Fruit fly (Drosophila melanogaster): ENCODE data around the gene Ssl1.

Gene Ssl1

dm6 chr3L:22864254-22865060, 14.4 kb upstream of the Ssl1 start, which contains the start of gene CG33170 (continued):
- no peak for TF ChIP-seq ab (GFP tag; optimal IDR thresholded peaks at IDR 0.05)
- no peak for TF ChIP-seq oc (tag; optimal IDR thresholded peaks at IDR 0.05)
- no peak for TF ChIP-seq btn (GFP tag; optimal IDR thresholded peaks at IDR 0.05)
- TF ChIP-seq bigmax (GFP tag; optimal IDR thresholded peaks at IDR 0.05), result peak; percentile 48
- TF ChIP-seq CG11504 (tag; optimal IDR thresholded peaks at IDR 0.05), result no peak
- TF ChIP-seq Ssrp (tag; optimal IDR thresholded peaks at IDR 0.05), result no peak
- TF ChIP-seq Awh (GFP tag; IDR thresholded peaks at IDR 0.05), result no peak
- TF ChIP-seq HmgZ (tag; optimal IDR thresholded peaks at IDR 0.05), result no peak
- TF ChIP-seq Usf (GFP tag; optimal IDR thresholded peaks at IDR 0.05), result no peak
- TF ChIP-seq CG2120 (GFP tag; optimal IDR thresholded peaks at IDR 0.05), result no peak
- no peak for TF ChIP-seq CG2712 (tag; optimal IDR thresholded peaks at IDR 0.05)
- peak; percentile 41; the same call in 1 of the 2 replicates for TF ChIP-seq onecut (GFP tag; IDR thresholded peaks at IDR 0.05)
- no peak for TF ChIP-seq CG8359 (GFP tag; optimal IDR thresholded peaks at IDR 0.05; ENCODE audit: borderline replicate concordance)
- TF ChIP-seq Fer1 (GFP tag; optimal IDR thresholded peaks at IDR 0.05), result no peak
- TF ChIP-seq CG7556 (GFP tag; optimal IDR thresholded peaks at IDR 0.05), result no peak
- no peak for TF ChIP-seq gcm2 (GFP tag; optimal IDR thresholded peaks at IDR 0.05)
- no peak for TF ChIP-seq E2f2 (GFP tag; IDR thresholded peaks at IDR 0.05)
- 0 out of 3 replicates have a peak, but pooled peaks have one; percentile 36 for TF ChIP-seq HLH4C (GFP tag; IDR thresholded peaks at IDR 0.05; ENCODE audit: partially characterized antibody)
- no peak for TF ChIP-seq Hey (tag; optimal IDR thresholded peaks at IDR 0.05)
- no peak for TF ChIP-seq mam (GFP tag; optimal IDR thresholded peaks at IDR 0.05)
- TF ChIP-seq usp (GFP tag; optimal IDR thresholded peaks at IDR 0.05), result no peak
- no peak; the same call in 3 of the 4 replicates for TF ChIP-seq Dll (GFP tag; IDR thresholded peaks at IDR 0.05; ENCODE audit: partially characterized antibody)
- TF ChIP-seq danr (GFP tag; IDR thresholded peaks at IDR 0.05), result no peak
- TF ChIP-seq Atf6 (GFP tag; IDR thresholded peaks at IDR 0.05), result no peak
- peak; percentile 93 for TF ChIP-seq Deaf1 (tag; optimal IDR thresholded peaks at IDR 0.05)
- no peak for TF ChIP-seq wdn (GFP tag; IDR thresholded peaks at IDR 0.05)
- TF ChIP-seq CG6765 (GFP tag; optimal IDR thresholded peaks at IDR 0.05), result peak; percentile 12
- TF ChIP-seq MESR4 (GFP tag; optimal IDR thresholded peaks at IDR 0.05), result no peak
- no peak for TF ChIP-seq Doc3 (GFP tag; IDR thresholded peaks at IDR 0.05; ENCODE audit: partially characterized antibody)
- no peak for TF ChIP-seq CG30403 (GFP tag; optimal IDR thresholded peaks at IDR 0.05)
- no peak for TF ChIP-seq ash1 (GFP tag; optimal IDR thresholded peaks at IDR 0.05)
- no peak for TF ChIP-seq mirr (GFP tag; optimal IDR thresholded peaks at IDR 0.05)
- TF ChIP-seq CG3281 (GFP tag; optimal IDR thresholded peaks at IDR 0.05), result no peak
- TF ChIP-seq CG2116 (GFP tag; optimal IDR thresholded peaks at IDR 0.05), result no peak
- TF ChIP-seq Bteb2 (GFP tag; optimal IDR thresholded peaks at IDR 0.05), result no peak
- TF ChIP-seq CG4854 (GFP tag; optimal IDR thresholded peaks at IDR 0.05), result no peak
- TF ChIP-seq Bdp1 (GFP tag; optimal IDR thresholded peaks at IDR 0.05), result no peak
- no peak for TF ChIP-seq bcd (GFP tag; optimal IDR thresholded peaks at IDR 0.05)
- no peak for TF ChIP-seq Nf-YA (GFP tag; IDR thresholded peaks at IDR 0.05)
- TF ChIP-seq CG13296 (GFP tag; optimal IDR thresholded peaks at IDR 0.05), result no peak
- peak; percentile 82 for TF ChIP-seq Ets65A (GFP tag)
- no peak for TF ChIP-seq CG7372 (GFP tag; IDR thresholded peaks at IDR 0.05)
- no peak for TF ChIP-seq jing (GFP tag; optimal IDR thresholded peaks at IDR 0.05)
- peak; percentile 20 to 25 for TF ChIP-seq Trl (optimal IDR thresholded peaks at IDR 0.05)
- TF ChIP-seq Trl (GFP tag; optimal IDR thresholded peaks at IDR 0.05), result no peak
- TF ChIP-seq sens (GFP tag), result peak; percentile 80
- TF ChIP-seq CG3838 (GFP tag; optimal IDR thresholded peaks at IDR 0.05), result no peak
- TF ChIP-seq CG15011 (GFP tag; optimal IDR thresholded peaks at IDR 0.05), result no peak
- no peak for TF ChIP-seq zfh1 (GFP tag; IDR thresholded peaks at IDR 0.05)
- no peak for TF ChIP-seq tna (GFP tag; IDR thresholded peaks at IDR 0.05; ENCODE audit: partially characterized antibody)
- no peak for TF ChIP-seq jumu (GFP tag; optimal IDR thresholded peaks at IDR 0.05)
